Fruit fly (Drosophila melanogaster): ENCODE data around the gene Pgk.

DNA sequence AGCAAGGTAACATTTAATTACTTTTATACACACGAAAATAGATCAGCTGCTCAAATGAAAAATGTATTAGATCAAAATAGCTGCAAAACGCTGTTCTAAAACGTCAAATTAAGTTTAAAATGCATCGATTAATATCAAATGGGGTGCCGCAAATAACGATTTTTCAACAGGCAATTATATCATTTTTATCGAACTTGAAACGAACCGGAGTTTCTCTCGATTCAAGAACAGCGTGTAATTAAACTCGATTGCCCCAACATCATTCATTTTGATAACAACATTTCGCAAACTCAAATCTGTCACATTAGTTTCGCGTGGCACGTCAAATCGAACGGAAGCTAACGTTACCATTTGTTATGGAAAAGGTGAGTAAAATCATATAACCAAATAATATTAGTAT lies 27.5 kb downstream of the Pgk start, which contains the start of gene CG31689:
- TF ChIP-seq CG8478 (optimal IDR thresholded peaks at IDR 0.05) (no peak), CTCF (optimal IDR thresholded peaks at IDR 0.05) (no peak)
